Worm (Caenorhabditis elegans) whole organism, L1 larva: Measurements from ENCODE around the gene prde-1.

Experiments used
- irx-1 ChIP-seq: sonication (generic microtip); optimal IDR thresholded peaks from 2 replicates; lab custom pipeline; 2016; ENCODE audit warnings: missing genetic modification characterization, missing compliant biosample characterization
- jun-1 ChIP-seq: fragments of 150-350 bp; optimal IDR thresholded peaks from 2 replicates; lab custom pipeline; 2014; ENCODE audit warnings: missing biosample characterization, missing genetic modification reagents, missing genetic modification characterization
- mep-1 ChIP-seq: fragments of 150-350 bp; optimal IDR thresholded peaks from 2 replicates; lab custom pipeline; 2014; ENCODE audit warnings: missing biosample characterization, missing genetic modification characterization
- nhr-12 ChIP-seq: sonication (generic microtip); optimal IDR thresholded peaks from 2 replicates; lab custom pipeline; 2017; ENCODE audit warnings: missing biosample characterization, missing genetic modification characterization
- nhr-237 ChIP-seq: fragments of 150-350 bp; optimal IDR thresholded peaks from 2 replicates; lab custom pipeline; 2014; ENCODE audit warnings: missing biosample characterization, missing genetic modification characterization
- snpc-4 ChIP-seq: fragments of 150-350 bp; optimal IDR thresholded peaks from 2 replicates; lab custom pipeline; 2014; ENCODE audit warnings: missing biosample characterization, missing genetic modification characterization
- tbx-2 ChIP-seq: sonication (generic microtip); optimal IDR thresholded peaks from 2 replicates; lab custom pipeline; 2016; ENCODE audit warnings: missing genetic modification characterization, missing compliant biosample characterization
- zag-1 ChIP-seq: fragments of 150-350 bp; optimal IDR thresholded peaks from 2 replicates; lab custom pipeline; 2014; ENCODE audit warnings: missing biosample characterization, missing genetic modification characterization

ce11 chrV:15559729-15560128 is 21.7 kb downstream of the prde-1 start:
- TF ChIP-seq zag-1 (tag; lab: Kevin White, UChicago) (no peak), irx-1 (tag; lab: Kevin White, UChicago) (no peak), jun-1 (tag; lab: Kevin White, UChicago) (no peak), nhr-237 (tag; lab: Kevin White, UChicago) (no peak), tbx-2 (no peak), nhr-12 (tag; lab: Kevin White, UChicago) (no peak), snpc-4 (tag; lab: Kevin White, UChicago) (no peak), mep-1 (tag; lab: Kevin White, UChicago) (no peak)
